Fruit fly (Drosophila melanogaster) whole organism, embryonic: ENCODE results near the gene Sap130.

ENCODE experiments used
- CG15479 ChIP-seq: fragments of 200-800 bp; sonication (Bioruptor generic); optimal IDR thresholded peaks from 3 replicates; lab custom pipeline; 2019; ENCODE audit warnings: missing biosample characterization, mild to moderate bottlenecking, missing genetic modification characterization, moderate library complexity
- CG4730 ChIP-seq: fragments of 200-800 bp; sonication (Bioruptor generic); IDR thresholded peaks from 2 replicates; pipeline ENCODE4 v1.3.6; 2022; ENCODE audit warnings: missing biosample characterization, missing genetic modification characterization
- Optix ChIP-seq: fragments of 200-800 bp; sonication (Bioruptor generic); IDR thresholded peaks from 3 replicates; pipeline ENCODE4 v1.3.6; 2022; ENCODE audit warnings: missing biosample characterization, missing genetic modification characterization
- caup ChIP-seq: fragments of 200-800 bp; sonication (Bioruptor generic); optimal IDR thresholded peaks from 3 replicates; lab custom pipeline; 2017; ENCODE audit warnings: missing biosample characterization, mild to moderate bottlenecking, missing genetic modification characterization, moderate library complexity; ENCODE audit not compliant: severe bottlenecking
- jing ChIP-seq: fragments of 200-800 bp; sonication (Bioruptor generic); optimal IDR thresholded peaks from 2 replicates; lab custom pipeline; 2018; ENCODE audit warnings: missing biosample characterization, mild to moderate bottlenecking, missing genetic modification characterization
- scrt ChIP-seq: fragments of 200-800 bp; sonication (Bioruptor generic); optimal IDR thresholded peaks from 2 replicates; lab custom pipeline; 2018; ENCODE audit warnings: missing biosample characterization, mild to moderate bottlenecking, missing genetic modification characterization, moderate library complexity

- TF ChIP-seq CG15479 (GFP tag; lab: Kevin White, UChicago) (no peak), Optix (GFP tag; lab: Robert Waterston, UW) (no peak), caup (GFP tag; lab: Kevin White, UChicago) (no peak), CG4730 (GFP tag; lab: Robert Waterston, UW) (no peak), scrt (GFP tag; lab: Kevin White, UChicago) (no peak), jing (GFP tag; lab: Kevin White, UChicago) (no peak)
Observed at dm6 chr3L:12780997-12781396, 24.7 kb upstream of the Sap130 start, which contains the start of the genes CG10969 and CG17666.
